Worm (Caenorhabditis elegans) whole organism, L3 larva: Measurements from ENCODE around the gene msp-58.
"Not testable (repeated sequence)": the region's sequence is repeated elsewhere in the genome, so short reads cannot be mapped to it uniquely, and the experiment has no call there.

ENCODE experiments used
- R02D3.7 ChIP-seq: fragments of 150-350 bp; optimal IDR thresholded peaks from 2 replicates; lab custom pipeline; 2014; ENCODE audit warnings: missing biosample characterization, missing genetic modification characterization
- aly-2 ChIP-seq: fragments of 150-350 bp; optimal IDR thresholded peaks from 2 replicates; lab custom pipeline; 2014; ENCODE audit warnings: missing biosample characterization, missing genetic modification characterization
- ama-1 ChIP-seq: fragments of 150-350 bp; optimal IDR thresholded peaks from 2 replicates; lab custom pipeline; 2018
- ceh-16 ChIP-seq: sonication (generic microtip); optimal IDR thresholded peaks from 2 replicates; lab custom pipeline; 2017; ENCODE audit warnings: missing biosample characterization, missing genetic modification characterization
- ceh-28 ChIP-seq: fragments of 150-350 bp; optimal IDR thresholded peaks from 2 replicates; lab custom pipeline; 2014; ENCODE audit warnings: missing biosample characterization, missing genetic modification reagents, missing genetic modification characterization
- ceh-82 ChIP-seq: fragments of 150-350 bp; optimal IDR thresholded peaks from 2 replicates; lab custom pipeline; 2014; ENCODE audit warnings: missing biosample characterization, missing genetic modification characterization
- daf-12 ChIP-seq: fragments of 150-350 bp; optimal IDR thresholded peaks from 2 replicates; lab custom pipeline; 2014; ENCODE audit warnings: missing biosample characterization, missing genetic modification reagents, missing genetic modification characterization
- egl-5 ChIP-seq: fragments of 150-350 bp; optimal IDR thresholded peaks from 2 replicates; lab custom pipeline; 2017; ENCODE audit warnings: missing biosample characterization, missing genetic modification reagents, missing genetic modification characterization, inconsistent platforms
- elt-2 ChIP-seq: sonication (generic microtip); optimal IDR thresholded peaks from 2 replicates; lab custom pipeline; 2016; ENCODE audit warnings: missing genetic modification reagents, mild to moderate bottlenecking, missing genetic modification characterization, missing compliant biosample characterization
- eor-1 ChIP-seq, 2 experiments: fragments of 150-350 bp; optimal IDR thresholded peaks; 2 replicates each; lab custom pipeline; 2014 to 2018; ENCODE audit warnings: missing biosample characterization in 2 of 2, missing genetic modification characterization in 2 of 2
- fkh-10 ChIP-seq: sonication (generic microtip); optimal IDR thresholded peaks from 2 replicates; lab custom pipeline; 2017; ENCODE audit warnings: missing biosample characterization, missing genetic modification reagents, missing genetic modification characterization
- fkh-2 ChIP-seq: fragments of 150-350 bp; optimal IDR thresholded peaks from 2 replicates; lab custom pipeline; 2014; ENCODE audit warnings: missing biosample characterization, missing genetic modification reagents, missing genetic modification characterization
- fos-1 ChIP-seq: fragments of 150-350 bp; optimal IDR thresholded peaks from 2 replicates; lab custom pipeline; 2014; ENCODE audit warnings: missing biosample characterization, missing genetic modification characterization
- jun-1 ChIP-seq: fragments of 150-350 bp; optimal IDR thresholded peaks from 2 replicates; lab custom pipeline; 2014; ENCODE audit warnings: missing biosample characterization, missing genetic modification reagents, missing genetic modification characterization
- lin-15B ChIP-seq: fragments of 150-350 bp; optimal IDR thresholded peaks from 2 replicates; lab custom pipeline; 2014; ENCODE audit warnings: missing biosample characterization, missing genetic modification characterization
- lsy-12 ChIP-seq: sonication (generic microtip); optimal IDR thresholded peaks from 2 replicates; lab custom pipeline; 2016; ENCODE audit warnings: mild to moderate bottlenecking, missing genetic modification characterization, missing compliant biosample characterization
- mdl-1 ChIP-seq: fragments of 150-350 bp; optimal IDR thresholded peaks from 2 replicates; lab custom pipeline; 2014; ENCODE audit warnings: missing biosample characterization, missing genetic modification characterization
- mml-1 ChIP-seq: fragments of 150-350 bp; sonication (generic microtip); optimal IDR thresholded peaks from 3 replicates; lab custom pipeline; 2014; ENCODE audit warnings: missing biosample characterization, missing genetic modification characterization
- nfya-1 ChIP-seq: sonication (generic microtip); optimal IDR thresholded peaks from 2 replicates; lab custom pipeline; 2017; ENCODE audit warnings: missing genetic modification characterization, mild to moderate bottlenecking, missing compliant biosample characterization, antibody characterized with exemption, moderate library complexity; ENCODE audit not compliant: insufficient read depth
- nhr-12 ChIP-seq: fragments of 150-350 bp; optimal IDR thresholded peaks from 2 replicates; lab custom pipeline; 2014; ENCODE audit warnings: missing biosample characterization, missing genetic modification characterization
- nhr-23 ChIP-seq: fragments of 150-350 bp; optimal IDR thresholded peaks from 2 replicates; lab custom pipeline; 2014; ENCODE audit warnings: missing biosample characterization, missing genetic modification reagents, missing genetic modification characterization
- nhr-25 ChIP-seq: sonication (generic microtip); optimal IDR thresholded peaks from 2 replicates; lab custom pipeline; 2017; ENCODE audit warnings: missing biosample characterization, missing genetic modification characterization
- nhr-28 ChIP-seq: fragments of 150-350 bp; optimal IDR thresholded peaks from 2 replicates; lab custom pipeline; 2014; ENCODE audit warnings: missing biosample characterization, missing genetic modification characterization
- nhr-67 ChIP-seq: fragments of 150-350 bp; optimal IDR thresholded peaks from 2 replicates; lab custom pipeline; 2014; ENCODE audit warnings: missing biosample characterization, missing genetic modification characterization
- nhr-76 ChIP-seq: fragments of 150-350 bp; sonication (generic microtip); optimal IDR thresholded peaks from 5 replicates; lab custom pipeline; 2014; ENCODE audit warnings: missing biosample characterization, missing genetic modification characterization
- nhr-77 ChIP-seq: fragments of 150-350 bp; optimal IDR thresholded peaks from 2 replicates; lab custom pipeline; 2014; ENCODE audit warnings: missing biosample characterization, missing genetic modification characterization
- pha-4 ChIP-seq: fragments of 150-350 bp; optimal IDR thresholded peaks from 2 replicates; lab custom pipeline; 2014; ENCODE audit warnings: missing biosample characterization, missing genetic modification reagents, missing genetic modification characterization
- pqm-1 ChIP-seq: fragments of 150-350 bp; optimal IDR thresholded peaks from 2 replicates; lab custom pipeline; 2017; ENCODE audit warnings: missing biosample characterization, missing genetic modification characterization, inconsistent platforms
- sea-2 ChIP-seq: fragments of 150-350 bp; sonication (generic microtip); optimal IDR thresholded peaks from 4 replicates; lab custom pipeline; 2014; ENCODE audit warnings: missing biosample characterization, missing genetic modification reagents, missing genetic modification characterization
- skn-1 ChIP-seq: fragments of 150-350 bp; optimal IDR thresholded peaks from 2 replicates; lab custom pipeline; 2014; ENCODE audit warnings: missing biosample characterization, missing genetic modification characterization
- snpc-4 ChIP-seq: fragments of 150-350 bp; optimal IDR thresholded peaks from 2 replicates; lab custom pipeline; 2014; ENCODE audit warnings: missing biosample characterization, missing genetic modification characterization
- tbx-2 ChIP-seq: sonication (generic microtip); optimal IDR thresholded peaks from 2 replicates; lab custom pipeline; 2016; ENCODE audit warnings: mild to moderate bottlenecking, missing genetic modification characterization, missing compliant biosample characterization
- zag-1 ChIP-seq: fragments of 150-350 bp; optimal IDR thresholded peaks from 2 replicates; lab custom pipeline; 2014; ENCODE audit warnings: missing biosample characterization, missing genetic modification characterization
- ztf-11 ChIP-seq: fragments of 150-350 bp; optimal IDR thresholded peaks from 2 replicates; lab custom pipeline; 2014; ENCODE audit warnings: missing biosample characterization, missing genetic modification characterization
- ztf-4 ChIP-seq: fragments of 150-350 bp; optimal IDR thresholded peaks from 2 replicates; lab custom pipeline; 2014; ENCODE audit warnings: missing biosample characterization, missing genetic modification characterization

msp-58 gene

ce11 chrIV:5288932-5289331 lies 19.5 kb upstream of the msp-58 start:
- TF ChIP-seq elt-2 (tag; lab: Kevin White, UChicago): no peak
- no peak for TF ChIP-seq snpc-4 (tag; lab: Kevin White, UChicago)
- no peak for TF ChIP-seq aly-2 (tag; lab: Kevin White, UChicago)
- no peak for TF ChIP-seq pqm-1 (tag; lab: Kevin White, UChicago)
- no peak for TF ChIP-seq pha-4 (tag; lab: Kevin White, UChicago)
- TF ChIP-seq zag-1: no peak
- TF ChIP-seq fkh-2: no peak
- TF ChIP-seq ceh-16 (tag; lab: Kevin White, UChicago): no peak
- TF ChIP-seq nhr-76 (tag; lab: Kevin White, UChicago): no peak
- TF ChIP-seq ceh-82 (tag; lab: Kevin White, UChicago): no peak
- no peak for TF ChIP-seq nfya-1
- no peak for TF ChIP-seq jun-1 (tag; lab: Kevin White, UChicago)
- no peak for TF ChIP-seq R02D3.7 (tag; lab: Kevin White, UChicago)
- TF ChIP-seq tbx-2 (tag; lab: Kevin White, UChicago): no peak

ce11 chrIV:5290547-5290946 lies 17.8 kb upstream of the msp-58 start, which contains the start of gene nlp-47:
Gene nlp-47 (plus strand): TSS chrIV:5290847.
- TF ChIP-seq elt-2 (tag; lab: Kevin White, UChicago) (no peak), ceh-82 (tag; lab: Kevin White, UChicago) (no peak), aly-2 (tag; lab: Kevin White, UChicago) (no peak), fos-1 (tag; lab: Kevin White, UChicago) (no peak), nhr-28 (tag; lab: Kevin White, UChicago) (no peak), R02D3.7 (tag; lab: Kevin White, UChicago) (no peak), nhr-76 (tag; lab: Kevin White, UChicago) (no peak), daf-12 (tag; lab: Kevin White, UChicago) (no peak), skn-1 (tag; lab: Kevin White, UChicago) (no peak), mml-1 (no peak), mdl-1 (tag; lab: Kevin White, UChicago) (no peak), tbx-2 (tag; lab: Kevin White, UChicago) (no peak)

ce11 chrIV:5291207-5291606 lies 17.2 kb upstream of the msp-58 start:
- TF ChIP-seq daf-12 (tag; lab: Kevin White, UChicago): no peak
- TF ChIP-seq nhr-67 (tag; lab: Kevin White, UChicago): no peak
- no peak for TF ChIP-seq ceh-28
- TF ChIP-seq ztf-4: no peak
- TF ChIP-seq ama-1: no peak

ce11 chrIV:5294467-5294866 lies 13.9 kb upstream of the msp-58 start:
- TF ChIP-seq lin-15B (tag; lab: Kevin White, UChicago) (no peak), elt-2 (tag; lab: Kevin White, UChicago) (no peak), egl-5 (tag; lab: Kevin White, UChicago) (no peak), nhr-23 (tag; lab: Kevin White, UChicago) (no peak), tbx-2 (tag; lab: Kevin White, UChicago) (no peak), nhr-77 (tag; lab: Kevin White, UChicago) (no peak), sea-2 (no peak), jun-1 (tag; lab: Kevin White, UChicago) (no peak), pha-4 (tag; lab: Kevin White, UChicago) (no peak), lsy-12 (tag; lab: Kevin White, UChicago) (no peak), aly-2 (tag; lab: Kevin White, UChicago) (no peak), fkh-2 (no peak), snpc-4 (tag; lab: Kevin White, UChicago) (no peak)

- not testable (repeated sequence) for TF ChIP-seq fkh-2; ceh-28; ztf-11 (tag; lab: Kevin White, UChicago)
- TF ChIP-seq, all 47 proteins: peak for 0; not testable (repeated sequence) for 47
Observed at ce11 chrIV:5295240-5295639, 13.2 kb upstream of the msp-58 start, which contains the start of gene msp-51. Gene msp-51 (minus strand): TSS chrIV:5295340.

ce11 chrIV:5297436-5298012 lies 10.9 kb upstream of the msp-58 start, which contains the start of the genes ZK354.6 and msp-113:
Gene ZK354.6 (minus strand): TSS chrIV:5297536.
Gene msp-113 (plus strand): TSS chrIV:5297962.
- TF ChIP-seq lsy-12 (tag; lab: Kevin White, UChicago) (no peak), eor-1 (tag; optimal IDR thresholded peaks at IDR 0.05; lab: Kevin White, UChicago) (no peak), mml-1 (no peak), fos-1 (tag; lab: Kevin White, UChicago) (no peak), nhr-12 (tag; lab: Kevin White, UChicago) (no peak), mdl-1 (tag; lab: Kevin White, UChicago) (no peak), nhr-23 (tag; lab: Kevin White, UChicago) (no peak), ztf-11 (tag; lab: Kevin White, UChicago) (no peak), fkh-10 (GFP tag; lab: Kevin White, UChicago) (no peak), sea-2 (no peak), fkh-2 (no peak), ceh-28 (no peak), nhr-25 (tag; lab: Kevin White, UChicago) (no peak), nhr-76 (tag; lab: Kevin White, UChicago) (no peak), jun-1 (tag; lab: Kevin White, UChicago) (no peak), snpc-4 (tag; lab: Kevin White, UChicago) (no peak), lin-15B (tag; lab: Kevin White, UChicago) (no peak)
